Fruit fly (Drosophila melanogaster): ENCODE data around the gene CG8010.

Gene CG8010

dm6 chrX:19289318-19289970 lies 20.7 kb upstream of the CG8010 start (continued):
- TF ChIP-seq CG7839 (tag; optimal IDR thresholded peaks at IDR 0.05) (peak; percentile 90), CG10959 (GFP tag; IDR thresholded peaks at IDR 0.05) (peak; percentile 73), unc-4 (GFP tag; IDR thresholded peaks at IDR 0.05; ENCODE audit: partially characterized antibody) (no peak), zfh1 (GFP tag; IDR thresholded peaks at IDR 0.05) (peak; percentile 94), run (tag; optimal IDR thresholded peaks at IDR 0.05) (peak; percentile 85), CG2116 (GFP tag; optimal IDR thresholded peaks at IDR 0.05) (peak; percentile 46), row (GFP tag; IDR thresholded peaks at IDR 0.05) (peak; percentile 92), CG4707 (GFP tag; optimal IDR thresholded peaks at IDR 0.05) (peak; percentile 86), sima (GFP tag; optimal IDR thresholded peaks at IDR 0.05) (peak; percentile 42), HLH3B (GFP tag; IDR thresholded peaks at IDR 0.05) (peak; percentile 93), tin (GFP tag; optimal IDR thresholded peaks at IDR 0.05) (peak; percentile 91), Asciz (GFP tag; optimal IDR thresholded peaks at IDR 0.05) (peak; percentile 76), Med (GFP tag) (peak; percentile 98), Six4 (GFP tag; optimal IDR thresholded peaks at IDR 0.05) (peak; percentile 82), mld (GFP tag; IDR thresholded peaks at IDR 0.05; ENCODE audit: partially characterized antibody) (no peak), NC2α (GFP tag; optimal IDR thresholded peaks at IDR 0.05) (peak; percentile 79), Usf (GFP tag; optimal IDR thresholded peaks at IDR 0.05) (peak; percentile 62), CG8290 (GFP tag; optimal IDR thresholded peaks at IDR 0.05) (peak; percentile 45), CG8290 (tag; optimal IDR thresholded peaks at IDR 0.05) (peak; percentile 22 to 96), Chrac-16 (GFP tag; optimal IDR thresholded peaks at IDR 0.05) (peak; percentile 83), sisA (GFP tag; IDR thresholded peaks at IDR 0.05) (peak; percentile 96), gsb-n (tag; optimal IDR thresholded peaks at IDR 0.05) (peak; percentile 86), CG10565 (GFP tag; optimal IDR thresholded peaks at IDR 0.05) (peak; percentile 59), tna (GFP tag; IDR thresholded peaks at IDR 0.05; ENCODE audit: partially characterized antibody) (no peak), trem (tag; optimal IDR thresholded peaks at IDR 0.05) (peak; percentile 61), CG1233 (GFP tag; optimal IDR thresholded peaks at IDR 0.05) (peak; percentile 86), bab2 (GFP tag; optimal IDR thresholded peaks at IDR 0.05) (peak; percentile 88), Deaf1 (tag; optimal IDR thresholded peaks at IDR 0.05) (peak; percentile 52), CG3281 (GFP tag; optimal IDR thresholded peaks at IDR 0.05) (peak; percentile 72), CG15514 (GFP tag; optimal IDR thresholded peaks at IDR 0.05) (peak; percentile 56), stc (GFP tag; IDR thresholded peaks at IDR 0.05) (peak; percentile 87), unpg (GFP tag; optimal IDR thresholded peaks at IDR 0.05) (peak; percentile 91), CG15696 (tag; optimal IDR thresholded peaks at IDR 0.05) (peak; percentile 56), E2f1 (GFP tag; IDR thresholded peaks at IDR 0.05) (peak; percentile 85), CoRest (tag; optimal IDR thresholded peaks at IDR 0.05) (peak; percentile 87), nerfin-2 (GFP tag; IDR thresholded peaks at IDR 0.05; ENCODE audit: partially characterized antibody) (no peak), lilli (GFP tag; optimal IDR thresholded peaks at IDR 0.05) (peak; percentile 83), CG17328 (GFP tag; IDR thresholded peaks at IDR 0.05) (peak; percentile 95), pita (GFP tag; optimal IDR thresholded peaks at IDR 0.05) (no peak), CG13287 (GFP tag; IDR thresholded peaks at IDR 0.05; ENCODE audit: partially characterized antibody) (no peak), NK7.1 (GFP tag; optimal IDR thresholded peaks at IDR 0.05) (peak; percentile 61), CG6791 (GFP tag; IDR thresholded peaks at IDR 0.05; ENCODE audit: partially characterized antibody) (no peak), CG14860 (GFP tag; IDR thresholded peaks at IDR 0.05; ENCODE audit: partially characterized antibody) (no peak), CG6765 (GFP tag; optimal IDR thresholded peaks at IDR 0.05) (peak; percentile 64), Rfx (GFP tag; IDR thresholded peaks at IDR 0.05) (peak; percentile 89), Gsc (GFP tag; IDR thresholded peaks at IDR 0.05) (peak; percentile 84), CG11093 (GFP tag; IDR thresholded peaks at IDR 0.05) (peak; percentile 87), sc (optimal IDR thresholded peaks at IDR 0.05) (no peak), sc (GFP tag; optimal IDR thresholded peaks at IDR 0.05) (peak; percentile 65), tio (GFP tag; optimal IDR thresholded peaks at IDR 0.05) (peak; percentile 63)
